Worm (Caenorhabditis elegans) whole organism, L4 larva: Measurements from ENCODE around the gene lir-2.

ENCODE experiments used
- F26F4.8 ChIP-seq: fragments of 200-800 bp; sonication (Bioruptor generic); conservative IDR thresholded peaks from 2 replicates; pipeline ENCODE4 v1.3.6; 2022; ENCODE audit warnings: missing genetic modification characterization, missing compliant biosample characterization
- F37D6.2 ChIP-seq: sonication (generic microtip); optimal IDR thresholded peaks from 2 replicates; lab custom pipeline; 2016; ENCODE audit warnings: mild to moderate bottlenecking, missing genetic modification characterization, missing compliant biosample characterization
- F49E8.2 ChIP-seq: sonication (generic microtip); optimal IDR thresholded peaks from 2 replicates; lab custom pipeline; 2016; ENCODE audit warnings: missing compliant biosample characterization, mild to moderate bottlenecking, missing genetic modification characterization, borderline replicate concordance
- ZK546.5 ChIP-seq, 2 experiments: sonication (generic microtip); optimal IDR thresholded peaks; 2 replicates each; lab custom pipeline; 2017; ENCODE audit warnings: missing biosample characterization in 2 of 2, missing genetic modification characterization in 2 of 2
- aha-1 ChIP-seq: fragments of 150-350 bp; peaks from one replicate; lab custom pipeline; 2014; ENCODE audit warnings: missing biosample characterization, missing genetic modification characterization
- ama-1 ChIP-seq: fragments of 150-350 bp; optimal IDR thresholded peaks from 2 replicates; lab custom pipeline; 2014; ENCODE audit warnings: inconsistent platforms, mixed read lengths
- attf-4 ChIP-seq: sonication (generic microtip); optimal IDR thresholded peaks from 3 replicates; lab custom pipeline; 2017; ENCODE audit warnings: missing biosample characterization, missing genetic modification characterization
- ceh-32 ChIP-seq: sonication (generic microtip); optimal IDR thresholded peaks from 2 replicates; lab custom pipeline; 2016; ENCODE audit warnings: mild to moderate bottlenecking, missing genetic modification characterization, missing compliant biosample characterization; ENCODE audit not compliant: poor library complexity
- ceh-82 ChIP-seq: sonication (generic microtip); optimal IDR thresholded peaks from 2 replicates; lab custom pipeline; 2017; ENCODE audit warnings: missing biosample characterization, missing genetic modification characterization
- cey-2 ChIP-seq: sonication (generic microtip); optimal IDR thresholded peaks from 3 replicates; lab custom pipeline; 2017; ENCODE audit warnings: missing genetic modification characterization, mild to moderate bottlenecking, missing compliant biosample characterization, antibody characterized with exemption, borderline replicate concordance; ENCODE audit not compliant: insufficient read depth
- dmd-8 ChIP-seq: fragments of 200-800 bp; sonication (Bioruptor generic); IDR thresholded peaks from 2 replicates; pipeline ENCODE4 v1.3.6; 2022; ENCODE audit warnings: missing genetic modification characterization, missing compliant biosample characterization
- egl-27 ChIP-seq: sonication (generic microtip); optimal IDR thresholded peaks from 3 replicates; lab custom pipeline; 2017; ENCODE audit warnings: missing biosample characterization, missing genetic modification reagents, missing genetic modification characterization
- egl-43 ChIP-seq: fragments of 200-800 bp; sonication (Bioruptor generic); IDR thresholded peaks from 2 replicates; pipeline ENCODE4 v1.3.6; 2022; ENCODE audit warnings: missing genetic modification reagents, missing genetic modification characterization, missing compliant biosample characterization
- gei-8 ChIP-seq: fragments of 200-800 bp; sonication (Bioruptor generic); optimal IDR thresholded peaks from 2 replicates; lab custom pipeline; 2018; ENCODE audit warnings: mild to moderate bottlenecking, missing genetic modification characterization, missing compliant biosample characterization
- hlh-11 ChIP-seq: fragments of 200-800 bp; sonication (Bioruptor generic); optimal IDR thresholded peaks from 2 replicates; lab custom pipeline; 2018; ENCODE audit warnings: mild to moderate bottlenecking, missing genetic modification characterization, missing compliant biosample characterization
- hlh-30 ChIP-seq: sonication (generic microtip); optimal IDR thresholded peaks from 2 replicates; lab custom pipeline; 2017; ENCODE audit warnings: antibody characterized with exemption, mild to moderate bottlenecking, missing genetic modification characterization, missing compliant biosample characterization; ENCODE audit not compliant: insufficient read depth
- lin-1 ChIP-seq: fragments of 200-800 bp; sonication (Bioruptor generic); IDR thresholded peaks from 2 replicates; pipeline ENCODE4 v1.3.6; 2022; ENCODE audit warnings: missing genetic modification reagents, missing genetic modification characterization, missing compliant biosample characterization
- lin-29 ChIP-seq: fragments of 200-800 bp; sonication (Bioruptor generic); IDR thresholded peaks from 2 replicates; pipeline ENCODE4 v1.3.6; 2022; ENCODE audit warnings: missing genetic modification reagents, missing genetic modification characterization, missing compliant biosample characterization
- lin-39 ChIP-seq: fragments of 150-350 bp; optimal IDR thresholded peaks from 2 replicates; lab custom pipeline; 2014; ENCODE audit warnings: missing biosample characterization, missing genetic modification reagents, missing genetic modification characterization
- madf-5 ChIP-seq, 2 experiments: fragments of 200-800 bp; sonication (Bioruptor generic); IDR thresholded peaks; 2 replicates each; pipeline ENCODE4 v1.3.6; 2022; ENCODE audit warnings: missing compliant biosample characterization in 2 of 2, missing genetic modification characterization in 2 of 2
- mdl-1 ChIP-seq, 2 experiments: fragments of 150-350 bp in 1 of 2; sonication (generic microtip) in 1 of 2; optimal IDR thresholded peaks; 2 replicates each; lab custom pipeline; 2014 to 2017; ENCODE audit warnings: missing biosample characterization in 2 of 2, missing genetic modification characterization in 2 of 2
- mdt-29 ChIP-seq: fragments of 200-800 bp; sonication (Bioruptor generic); IDR thresholded peaks from 2 replicates; pipeline ENCODE4 v1.3.6; 2022; ENCODE audit warnings: missing genetic modification reagents, missing genetic modification characterization, missing compliant biosample characterization
- mes-2 ChIP-seq: sonication (generic microtip); optimal IDR thresholded peaks from 2 replicates; lab custom pipeline; 2016; ENCODE audit warnings: missing genotype, mild to moderate bottlenecking, missing genetic modification characterization, missing compliant biosample characterization; ENCODE audit not compliant: poor library complexity, severe bottlenecking
- mxl-3 ChIP-seq: fragments of 200-800 bp; sonication (Bioruptor generic); optimal IDR thresholded peaks from 2 replicates; lab custom pipeline; 2018; ENCODE audit warnings: mild to moderate bottlenecking, missing genetic modification characterization, missing compliant biosample characterization
- nhr-28 ChIP-seq: fragments of 150-350 bp; optimal IDR thresholded peaks from 2 replicates; lab custom pipeline; 2014; ENCODE audit warnings: missing biosample characterization, missing genetic modification characterization
- nhr-41 ChIP-seq: fragments of 200-800 bp; sonication (Bioruptor generic); IDR thresholded peaks from 2 replicates; pipeline ENCODE4 v1.3.6; 2022; ENCODE audit warnings: missing genetic modification reagents, missing genetic modification characterization, missing compliant biosample characterization
- nhr-48 ChIP-seq: sonication (generic microtip); optimal IDR thresholded peaks from 2 replicates; lab custom pipeline; 2016; ENCODE audit warnings: mild to moderate bottlenecking, missing genetic modification characterization, missing compliant biosample characterization
- rbr-2 ChIP-seq: sonication (generic microtip); optimal IDR thresholded peaks from 2 replicates; lab custom pipeline; 2016; ENCODE audit warnings: missing genotype, missing genetic modification characterization, missing compliant biosample characterization
- saeg-2 ChIP-seq: fragments of 200-800 bp; sonication (Bioruptor generic); IDR thresholded peaks from 2 replicates; pipeline ENCODE4 v1.3.6; 2022; ENCODE audit warnings: missing genetic modification reagents, missing genetic modification characterization, missing compliant biosample characterization
- sdz-12 ChIP-seq: fragments of 200-800 bp; sonication (Bioruptor generic); optimal IDR thresholded peaks from 2 replicates; lab custom pipeline; 2018; ENCODE audit warnings: mild to moderate bottlenecking, missing genetic modification characterization, missing compliant biosample characterization
- snpc-1.2 ChIP-seq: fragments of 200-800 bp; sonication (Bioruptor generic); IDR thresholded peaks from 2 replicates; pipeline ENCODE4 v1.3.6; 2022; ENCODE audit warnings: missing genetic modification reagents, missing genetic modification characterization, missing compliant biosample characterization
- snpc-4 ChIP-seq: fragments of 150-350 bp; optimal IDR thresholded peaks from 2 replicates; lab custom pipeline; 2014; ENCODE audit warnings: missing biosample characterization, missing genetic modification characterization
- tra-1 ChIP-seq: fragments of 200-800 bp; sonication (Bioruptor generic); IDR thresholded peaks from 2 replicates; pipeline ENCODE4 v1.3.6; 2022; ENCODE audit warnings: missing genetic modification reagents, missing genetic modification characterization, missing compliant biosample characterization
- unc-130 ChIP-seq: sonication (generic microtip); optimal IDR thresholded peaks from 2 replicates; lab custom pipeline; 2016; ENCODE audit warnings: missing genetic modification reagents, missing genetic modification characterization, missing compliant biosample characterization
- unc-62 ChIP-seq, 3 experiments: fragments of 150-350 bp in 1 of 3; sonication (generic microtip); optimal IDR thresholded peaks in 2 of 3; peaks in 1 of 3; 1 replicate in 1 of 3; 2 replicates in 2 of 3; lab custom pipeline; 2014 to 2017; ENCODE audit warnings: missing biosample characterization in 3 of 3, missing genetic modification characterization in 3 of 3, missing genetic modification reagents in 3 of 3, missing genotype in 1 of 3
- vab-7 ChIP-seq: fragments of 200-800 bp; sonication (Bioruptor generic); IDR thresholded peaks from 2 replicates; pipeline ENCODE4 v1.3.6; 2022; ENCODE audit warnings: missing genetic modification reagents, missing genetic modification characterization, missing compliant biosample characterization

The lir-2 gene

ce11 chrII:7675752-7676151 is 8.7 kb downstream of the lir-2 start:
- TF ChIP-seq egl-43 (GFP tag; lab: Robert Waterston, UW) (no peak), unc-62 (GFP tag; optimal IDR thresholded peaks at IDR 0.05 in 1 of 2; lab: Kevin White, UChicago) (peak in 1 of 2 experiments; percentile 92), unc-62 (tag; optimal IDR thresholded peaks at IDR 0.05; lab: Kevin White, UChicago) (no peak)

- TF ChIP-seq attf-4 (tag; lab: Kevin White, UChicago): no peak
- TF ChIP-seq unc-62 (GFP tag; optimal IDR thresholded peaks at IDR 0.05 in 1 of 2; lab: Kevin White, UChicago): peak in 1 of 2 experiments; percentile 17
- TF ChIP-seq unc-62 (tag; optimal IDR thresholded peaks at IDR 0.05; lab: Kevin White, UChicago): no peak
- peak in 1 of 2 experiments; percentile 31 for TF ChIP-seq mdl-1 (tag; optimal IDR thresholded peaks at IDR 0.05; lab: Kevin White, UChicago)
- peak; percentile 19 for TF ChIP-seq mes-2
- TF ChIP-seq lin-29 (GFP tag; lab: Robert Waterston, UW): no peak
- TF ChIP-seq aha-1 (tag; lab: Kevin White, UChicago): peak; percentile 59
- TF ChIP-seq tra-1: no peak
- TF ChIP-seq mxl-3 (GFP tag; lab: Kevin White, UChicago): peak; percentile 5
These were observed 9.3 kb downstream of the lir-2 start for ce11 chrII:7676307-7676905.

ce11 chrII:7678512-7678911 is 11.4 kb downstream of the lir-2 start:
- TF ChIP-seq egl-27 (tag; lab: Kevin White, UChicago): no peak
- TF ChIP-seq hlh-11 (tag; lab: Kevin White, UChicago): peak; percentile 5
- TF ChIP-seq attf-4 (tag; lab: Kevin White, UChicago): no peak
- TF ChIP-seq aha-1 (tag; lab: Kevin White, UChicago): peak; percentile 68

- TF ChIP-seq madf-5 (GFP tag; IDR thresholded peaks at IDR 0.05; lab: Robert Waterston, UW) (no peak), snpc-4 (tag; lab: Kevin White, UChicago) (no peak), cey-2 (no peak), sdz-12 (GFP tag; lab: Kevin White, UChicago) (no peak), unc-62 (GFP tag; optimal IDR thresholded peaks at IDR 0.05 in 1 of 2; lab: Kevin White, UChicago) (no peak), unc-62 (tag; optimal IDR thresholded peaks at IDR 0.05; lab: Kevin White, UChicago) (no peak), mxl-3 (GFP tag; lab: Kevin White, UChicago) (peak; percentile 6), ceh-32 (no peak), F37D6.2 (tag; lab: Kevin White, UChicago) (no peak), rbr-2 (tag; lab: Kevin White, UChicago) (no peak), saeg-2 (GFP tag; lab: Robert Waterston, UW) (no peak), mdt-29 (GFP tag; lab: Robert Waterston, UW) (no peak), hlh-11 (tag; lab: Kevin White, UChicago) (peak; percentile 16), F49E8.2 (tag; lab: Kevin White, UChicago) (no peak), vab-7 (GFP tag; lab: Robert Waterston, UW) (no peak), ceh-82 (tag; lab: Kevin White, UChicago) (no peak), snpc-1.2 (GFP tag; lab: Robert Waterston, UW) (no peak), nhr-28 (tag; lab: Kevin White, UChicago) (peak; percentile 50), ama-1 (lab: Kevin White, UChicago) (no peak), unc-130 (no peak), ZK546.5 (tag; optimal IDR thresholded peaks at IDR 0.05; lab: Kevin White, UChicago) (no peak), nhr-48 (tag; lab: Kevin White, UChicago) (no peak), gei-8 (GFP tag; lab: Kevin White, UChicago) (no peak)
These were observed 12.5 kb downstream of the lir-2 start for ce11 chrII:7679499-7680012.

ce11 chrII:7681898-7682297 is 14.8 kb downstream of the lir-2 start, which contains the start of gene lin-26:
lin-26 (plus strand) TSS chrII:7682198.
- TF ChIP-seq dmd-8 (GFP tag; lab: Robert Waterston, UW) (no peak), hlh-30 (tag; lab: Kevin White, UChicago) (peak; percentile 12), F26F4.8 (no peak), lin-39 (tag; lab: Kevin White, UChicago) (no peak), F37D6.2 (tag; lab: Kevin White, UChicago) (no peak), nhr-41 (GFP tag; lab: Robert Waterston, UW) (no peak), ceh-32 (no peak), lin-1 (no peak), sdz-12 (GFP tag; lab: Kevin White, UChicago) (no peak), unc-62 (GFP tag; optimal IDR thresholded peaks at IDR 0.05 in 1 of 2; lab: Kevin White, UChicago) (peak in 1 of 2 experiments; percentile 86), unc-62 (tag; optimal IDR thresholded peaks at IDR 0.05; lab: Kevin White, UChicago) (no peak)
- TF ChIP-seq, all 104 proteins: peak for 2
